Worm (Caenorhabditis elegans) whole organism, L1 larva: ENCODE data around the gene ragc-1.
A peak's percentile ranks its signal among the peaks of the same experiment; 100 is the strongest.

Source experiments
- C16A3.4 ChIP-seq: fragments of 150-350 bp; optimal IDR thresholded peaks from 2 replicates; lab custom pipeline; 2014; ENCODE audit warnings: missing biosample characterization, missing genetic modification characterization
- C34B4.2 ChIP-seq: sonication (generic microtip); optimal IDR thresholded peaks from 2 replicates; lab custom pipeline; 2017; ENCODE audit warnings: mild to moderate bottlenecking, missing genetic modification characterization, missing compliant biosample characterization
- Y116A8C.19 ChIP-seq: sonication (generic microtip); optimal IDR thresholded peaks from 2 replicates; lab custom pipeline; 2016; ENCODE audit warnings: missing compliant biosample characterization, missing genetic modification characterization, borderline replicate concordance
- aha-1 ChIP-seq: fragments of 150-350 bp; optimal IDR thresholded peaks from 2 replicates; lab custom pipeline; 2014; ENCODE audit warnings: missing biosample characterization, missing genetic modification characterization
- aly-2 ChIP-seq: fragments of 150-350 bp; optimal IDR thresholded peaks from 2 replicates; lab custom pipeline; 2014; ENCODE audit warnings: missing biosample characterization, missing genetic modification characterization
- ama-1 ChIP-seq: fragments of 150-350 bp; optimal IDR thresholded peaks from 2 replicates; lab custom pipeline; 2014
- blmp-1 ChIP-seq: fragments of 150-350 bp; optimal IDR thresholded peaks from 2 replicates; lab custom pipeline; 2014; ENCODE audit warnings: missing biosample characterization, missing genetic modification characterization
- ceh-90 ChIP-seq: sonication (generic microtip); optimal IDR thresholded peaks from 2 replicates; lab custom pipeline; 2016; ENCODE audit warnings: missing genetic modification characterization, missing compliant biosample characterization
- dpl-1 ChIP-seq, 3 experiments: fragments of 150-350 bp in 2 of 3; sonication (generic microtip) in 1 of 3; optimal IDR thresholded peaks; 2 replicates each; lab custom pipeline; 2014 to 2017; ENCODE audit warnings: missing biosample characterization in 3 of 3, missing genetic modification characterization in 3 of 3, missing genetic modification reagents in 3 of 3
- dsc-1 ChIP-seq: sonication (generic microtip); optimal IDR thresholded peaks from 2 replicates; lab custom pipeline; 2016; ENCODE audit warnings: mild to moderate bottlenecking, missing genetic modification characterization, missing compliant biosample characterization
- efl-1 ChIP-seq, 4 experiments: fragments of 150-350 bp; optimal IDR thresholded peaks in 3 of 4; peaks in 1 of 4; 1 replicate in 1 of 4; 2 replicates in 3 of 4; lab custom pipeline; 2014; ENCODE audit warnings: missing biosample characterization in 2 of 4, missing genetic modification characterization in 2 of 4, missing genetic modification reagents in 2 of 4
- egl-27 ChIP-seq, 2 experiments: fragments of 150-350 bp in 1 of 2; sonication (generic microtip); optimal IDR thresholded peaks; 3 replicates each; lab custom pipeline; 2017 to 2018; ENCODE audit warnings: missing biosample characterization in 2 of 2, missing genetic modification characterization in 2 of 2, missing genetic modification reagents in 2 of 2
- elt-2 ChIP-seq: sonication (generic microtip); optimal IDR thresholded peaks from 2 replicates; lab custom pipeline; 2016; ENCODE audit warnings: missing genetic modification characterization, mild to moderate bottlenecking, inconsistent platforms, missing compliant biosample characterization, missing genetic modification reagents
- elt-3 ChIP-seq, 6 experiments: fragments of 150-350 bp in 1 of 6; sonication (generic microtip); optimal IDR thresholded peaks; 2 replicates each; lab custom pipeline; 2017 to 2018; ENCODE audit warnings: missing biosample characterization in 6 of 6, missing genetic modification characterization in 6 of 6, inconsistent platforms in 1 of 6
- fkh-10 ChIP-seq: sonication (generic microtip); optimal IDR thresholded peaks from 2 replicates; lab custom pipeline; 2017; ENCODE audit warnings: missing biosample characterization, missing genetic modification reagents, missing genetic modification characterization
- fkh-4 ChIP-seq: sonication (generic microtip); optimal IDR thresholded peaks from 2 replicates; lab custom pipeline; 2016; ENCODE audit warnings: missing compliant biosample characterization, missing genetic modification characterization, borderline replicate concordance
- fkh-8 ChIP-seq: sonication (generic microtip); optimal IDR thresholded peaks from 2 replicates; lab custom pipeline; 2016; ENCODE audit warnings: mild to moderate bottlenecking, missing genetic modification characterization, missing compliant biosample characterization
- hlh-4 ChIP-seq: sonication (generic microtip); optimal IDR thresholded peaks from 2 replicates; lab custom pipeline; 2016; ENCODE audit warnings: mild to moderate bottlenecking, missing genetic modification characterization, missing compliant biosample characterization
- jun-1 ChIP-seq: fragments of 150-350 bp; optimal IDR thresholded peaks from 2 replicates; lab custom pipeline; 2014; ENCODE audit warnings: missing biosample characterization, missing genetic modification reagents, missing genetic modification characterization
- lin-13 ChIP-seq: fragments of 150-350 bp; optimal IDR thresholded peaks from 2 replicates; lab custom pipeline; 2014; ENCODE audit warnings: missing biosample characterization, missing genetic modification reagents, missing genetic modification characterization
- lin-14 ChIP-seq: fragments of 200-800 bp; sonication (Bioruptor generic); optimal IDR thresholded peaks from 2 replicates; lab custom pipeline; 2018; ENCODE audit warnings: mild to moderate bottlenecking, missing genetic modification characterization, moderate library complexity, missing compliant biosample characterization
- lin-15B ChIP-seq: fragments of 150-350 bp; sonication (generic microtip); optimal IDR thresholded peaks from 3 replicates; lab custom pipeline; 2014; ENCODE audit warnings: missing biosample characterization, missing genetic modification characterization
- lir-3 ChIP-seq: sonication (generic microtip); optimal IDR thresholded peaks from 2 replicates; lab custom pipeline; 2016; ENCODE audit warnings: mild to moderate bottlenecking, missing genetic modification characterization, moderate library complexity, missing compliant biosample characterization; ENCODE audit not compliant: poor library complexity
- mab-9 ChIP-seq: fragments of 200-800 bp; sonication (Bioruptor generic); IDR thresholded peaks from 2 replicates; pipeline ENCODE4 v1.3.6; 2022; ENCODE audit warnings: missing genetic modification reagents, missing genetic modification characterization, missing compliant biosample characterization
- mdl-1 ChIP-seq, 2 experiments: fragments of 150-350 bp; optimal IDR thresholded peaks; 2 replicates each; lab custom pipeline; 2014 to 2017; ENCODE audit warnings: missing biosample characterization in 2 of 2, missing genetic modification characterization in 2 of 2, inconsistent platforms in 1 of 2
- nhr-11 ChIP-seq: fragments of 150-350 bp; optimal IDR thresholded peaks from 2 replicates; lab custom pipeline; 2014; ENCODE audit warnings: missing biosample characterization, missing genetic modification characterization
- nhr-12 ChIP-seq: sonication (generic microtip); optimal IDR thresholded peaks from 2 replicates; lab custom pipeline; 2017; ENCODE audit warnings: missing biosample characterization, missing genetic modification characterization
- nhr-28 ChIP-seq: fragments of 150-350 bp; optimal IDR thresholded peaks from 2 replicates; lab custom pipeline; 2014; ENCODE audit warnings: missing biosample characterization, missing genetic modification characterization
- nhr-71 ChIP-seq: sonication (generic microtip); optimal IDR thresholded peaks from 2 replicates; lab custom pipeline; 2016; ENCODE audit warnings: mild to moderate bottlenecking, missing genetic modification characterization, moderate library complexity, missing compliant biosample characterization
- nhr-77 ChIP-seq: fragments of 150-350 bp; optimal IDR thresholded peaks from 2 replicates; lab custom pipeline; 2014; ENCODE audit warnings: missing biosample characterization, missing genetic modification characterization
- rnt-1 ChIP-seq: sonication (generic microtip); optimal IDR thresholded peaks from 2 replicates; lab custom pipeline; 2016; ENCODE audit warnings: mild to moderate bottlenecking, missing genetic modification characterization, moderate library complexity, missing compliant biosample characterization
- skn-1 ChIP-seq: fragments of 150-350 bp; optimal IDR thresholded peaks from 2 replicates; lab custom pipeline; 2014; ENCODE audit warnings: missing biosample characterization, missing genetic modification characterization
- sptf-1 ChIP-seq: fragments of 150-350 bp; optimal IDR thresholded peaks from 2 replicates; lab custom pipeline; 2014; ENCODE audit warnings: missing biosample characterization, missing genetic modification characterization
- sup-37 ChIP-seq: fragments of 200-800 bp; sonication (Bioruptor generic); optimal IDR thresholded peaks from 2 replicates; lab custom pipeline; 2018; ENCODE audit warnings: mild to moderate bottlenecking, missing genetic modification characterization, missing compliant biosample characterization
- unc-130 ChIP-seq: fragments of 150-350 bp; optimal IDR thresholded peaks from 2 replicates; lab custom pipeline; 2017; ENCODE audit warnings: missing biosample characterization, missing genetic modification characterization, inconsistent platforms
- unc-62 ChIP-seq: fragments of 150-350 bp; optimal IDR thresholded peaks from 2 replicates; lab custom pipeline; 2014; ENCODE audit warnings: missing biosample characterization, missing genetic modification reagents, missing genetic modification characterization
- unc-86 ChIP-seq: sonication (generic microtip); optimal IDR thresholded peaks from 2 replicates; lab custom pipeline; 2016; ENCODE audit warnings: missing genetic modification characterization, missing compliant biosample characterization
- unc-98 ChIP-seq: fragments of 200-800 bp; sonication (Bioruptor generic); IDR thresholded peaks from 2 replicates; pipeline ENCODE4 v1.3.6; 2022; ENCODE audit warnings: missing genetic modification characterization, missing compliant biosample characterization
- zip-4 ChIP-seq: fragments of 200-800 bp; sonication (Bioruptor generic); optimal IDR thresholded peaks from 2 replicates; lab custom pipeline; 2018; ENCODE audit warnings: mild to moderate bottlenecking, missing genetic modification characterization, moderate library complexity, missing compliant biosample characterization
- ztf-11 ChIP-seq, 2 experiments: sonication (generic microtip); optimal IDR thresholded peaks; 2 replicates each; lab custom pipeline; 2016 to 2017; ENCODE audit warnings: missing genetic modification characterization in 2 of 2, missing biosample characterization in 1 of 2, missing compliant biosample characterization in 1 of 2

ragc-1 gene

ce11 chrIV:11583906-11584378, 20.8 kb downstream of the ragc-1 start, which contains the start of gene F12F6.1 (continued):
- no peak for TF ChIP-seq mab-9 (GFP tag; lab: Robert Waterston, UW)
- TF ChIP-seq zip-4 (GFP tag; lab: Kevin White, UChicago): no peak
- TF ChIP-seq Y116A8C.19 (tag; lab: Kevin White, UChicago): no peak
- no peak for TF ChIP-seq lin-13 (GFP tag; lab: Kevin White, UChicago)
- TF ChIP-seq lin-15B (tag; lab: Kevin White, UChicago): no peak
- TF ChIP-seq sptf-1 (tag; lab: Kevin White, UChicago): no peak
- TF ChIP-seq aha-1: no peak
- no peak for TF ChIP-seq nhr-77 (tag; lab: Kevin White, UChicago)
- TF ChIP-seq lir-3: no peak
- TF ChIP-seq egl-27 (tag; optimal IDR thresholded peaks at IDR 0.05; lab: Kevin White, UChicago): no peak
- TF ChIP-seq lin-14 (GFP tag; lab: Kevin White, UChicago): peak; percentile 25
- TF ChIP-seq mdl-1 (tag; optimal IDR thresholded peaks at IDR 0.05; lab: Kevin White, UChicago): no peak
- TF ChIP-seq sup-37 (GFP tag; lab: Kevin White, UChicago): no peak
- no peak for TF ChIP-seq unc-86 (tag; lab: Kevin White, UChicago)
- no peak for TF ChIP-seq C16A3.4 (tag; lab: Kevin White, UChicago)

ce11 chrIV:11582450-11583166, 22.1 kb downstream of the ragc-1 start:
- TF ChIP-seq elt-3 (tag; optimal IDR thresholded peaks at IDR 0.05; lab: Kevin White, UChicago) (no peak), hlh-4 (tag; lab: Kevin White, UChicago) (no peak), efl-1 (optimal IDR thresholded peaks at IDR 0.05; lab: Kevin White, UChicago) (no peak), efl-1 (GFP tag; optimal IDR thresholded peaks at IDR 0.05 in 1 of 2; lab: Kevin White, UChicago) (peak in 1 of 2 experiments; percentile 78), nhr-12 (tag; lab: Kevin White, UChicago) (no peak), elt-2 (tag; lab: Kevin White, UChicago) (peak; percentile 44), lin-14 (GFP tag; lab: Kevin White, UChicago) (peak; percentile 0)
- TF ChIP-seq, all 84 proteins: peak for 3

ce11 chrIV:11578492-11578891, 26.2 kb downstream of the ragc-1 start, which contains the start of gene rib-1:
rib-1 (plus strand) TSS chrIV:11578792.
- TF ChIP-seq elt-3 (tag; optimal IDR thresholded peaks at IDR 0.05; lab: Kevin White, UChicago) (no peak), dsc-1 (tag; lab: Kevin White, UChicago) (peak; percentile 60)

- no peak for TF ChIP-seq blmp-1
- no peak for TF ChIP-seq hlh-4 (tag; lab: Kevin White, UChicago)
- TF ChIP-seq skn-1 (tag; lab: Kevin White, UChicago): no peak
- TF ChIP-seq unc-62 (GFP tag; lab: Kevin White, UChicago): no peak
- TF ChIP-seq lin-14 (GFP tag; lab: Kevin White, UChicago): peak; percentile 25
- TF ChIP-seq dpl-1 (GFP tag; optimal IDR thresholded peaks at IDR 0.05; lab: Kevin White, UChicago): no peak
Observed at ce11 chrIV:11574331-11574730, 30.4 kb downstream of the ragc-1 start.

- TF ChIP-seq aly-2 (tag; lab: Kevin White, UChicago) (no peak), unc-98 (no peak), nhr-12 (tag; lab: Kevin White, UChicago) (no peak), ceh-90 (tag; lab: Kevin White, UChicago) (no peak), lin-15B (tag; lab: Kevin White, UChicago) (no peak), mab-9 (GFP tag; lab: Robert Waterston, UW) (no peak), ama-1 (lab: Kevin White, UChicago) (no peak), ztf-11 (tag; optimal IDR thresholded peaks at IDR 0.05; lab: Kevin White, UChicago) (no peak), blmp-1 (no peak), nhr-28 (no peak), fkh-8 (tag; lab: Kevin White, UChicago) (no peak), C34B4.2 (tag; lab: Kevin White, UChicago) (no peak), nhr-11 (tag; lab: Kevin White, UChicago) (no peak), mdl-1 (tag; optimal IDR thresholded peaks at IDR 0.05; lab: Kevin White, UChicago) (no peak), jun-1 (tag; lab: Kevin White, UChicago) (no peak), lir-3 (no peak), unc-130 (peak; percentile 8), nhr-71 (tag; lab: Kevin White, UChicago) (peak; percentile 26), rnt-1 (tag; lab: Kevin White, UChicago) (peak; percentile 46), dsc-1 (tag; lab: Kevin White, UChicago) (peak; percentile 66), fkh-10 (GFP tag; lab: Kevin White, UChicago) (no peak), lin-14 (GFP tag; lab: Kevin White, UChicago) (peak; percentile 55), zip-4 (GFP tag; lab: Kevin White, UChicago) (no peak), sup-37 (GFP tag; lab: Kevin White, UChicago) (no peak), fkh-4 (tag; lab: Kevin White, UChicago) (no peak), aha-1 (no peak), nhr-77 (tag; lab: Kevin White, UChicago) (no peak)
Observed at ce11 chrIV:11572524-11572923, 32.2 kb downstream of the ragc-1 start.
